Worm (Caenorhabditis elegans): ENCODE results near the gene xpb-1.

xpb-1 gene

ce11 chrIII:11484139-11484590 lies 42.3 kb upstream of the xpb-1 start, which contains the start of gene fbxa-220:
TSS of gene fbxa-220 (minus strand) at chrIII:11484189.
- no peak for TF ChIP-seq snpc-4 (tag; optimal IDR thresholded peaks at IDR 0.05)
- no peak for TF ChIP-seq tlp-1 (tag; optimal IDR thresholded peaks at IDR 0.05)
- TF ChIP-seq fkh-8 (tag; optimal IDR thresholded peaks at IDR 0.05), result no peak

ce11 chrIII:11487245-11487644 lies 39.2 kb upstream of the xpb-1 start, which contains the start of gene popl-5:
TSS of gene popl-5 (minus strand) at chrIII:11487345.
- TF ChIP-seq swsn-7 (tag; optimal IDR thresholded peaks at IDR 0.05) (no peak), skn-1 (tag; optimal IDR thresholded peaks at IDR 0.05) (no peak), nhr-71 (tag; optimal IDR thresholded peaks at IDR 0.05) (no peak)

- no peak for TF ChIP-seq nhr-71 (tag; optimal IDR thresholded peaks at IDR 0.05)
- no peak for TF ChIP-seq fkh-4 (tag; optimal IDR thresholded peaks at IDR 0.05; ENCODE audit: borderline replicate concordance)
- TF ChIP-seq efl-1 (optimal IDR thresholded peaks at IDR 0.05), result no peak
- TF ChIP-seq efl-1 (GFP tag; optimal IDR thresholded peaks at IDR 0.05 in 1 of 2), result peak in 1 of 2 experiments; percentile 77
- TF ChIP-seq elt-2 (tag; optimal IDR thresholded peaks at IDR 0.05), result no peak
These were observed 37.7 kb upstream of the xpb-1 start for ce11 chrIII:11488662-11489349.

ce11 chrIII:11489601-11490000 lies 36.9 kb upstream of the xpb-1 start:
- no peak for TF ChIP-seq efl-1 (optimal IDR thresholded peaks at IDR 0.05)
- peak in 1 of 2 experiments; percentile 11 for TF ChIP-seq efl-1 (GFP tag; optimal IDR thresholded peaks at IDR 0.05 in 1 of 2)
- TF ChIP-seq ceh-90 (tag; optimal IDR thresholded peaks at IDR 0.05), result no peak

ce11 chrIII:11490221-11490620 lies 36.2 kb upstream of the xpb-1 start:
- TF ChIP-seq grh-1 (GFP tag; IDR thresholded peaks at IDR 0.05), result no peak
- no peak for TF ChIP-seq nhr-19 (GFP tag; conservative IDR thresholded peaks at IDR 0.05)
- no peak for TF ChIP-seq vab-15 (tag; optimal IDR thresholded peaks at IDR 0.05)
- TF ChIP-seq egl-27 (tag; optimal IDR thresholded peaks at IDR 0.05), result no peak
- no peak for TF ChIP-seq mep-1 (tag; optimal IDR thresholded peaks at IDR 0.05)
- no peak for TF ChIP-seq ceh-88 (GFP tag; IDR thresholded peaks at IDR 0.05)
- TF ChIP-seq tbx-2 (tag; optimal IDR thresholded peaks at IDR 0.05), result no peak
- no peak for TF ChIP-seq fos-1 (tag; optimal IDR thresholded peaks at IDR 0.05)
- TF ChIP-seq lin-14 (GFP tag; optimal IDR thresholded peaks at IDR 0.05), result no peak
- no peak for TF ChIP-seq nhr-11 (tag; optimal IDR thresholded peaks at IDR 0.05)
- no peak for TF ChIP-seq sup-37 (GFP tag; optimal IDR thresholded peaks at IDR 0.05)
- no peak for TF ChIP-seq fkh-4 (tag; optimal IDR thresholded peaks at IDR 0.05; ENCODE audit: borderline replicate concordance)
- no peak for TF ChIP-seq Y116A8C.19 (tag; optimal IDR thresholded peaks at IDR 0.05; ENCODE audit: borderline replicate concordance)
- TF ChIP-seq ceh-8 (GFP tag; optimal IDR thresholded peaks at IDR 0.05), result no peak
- TF ChIP-seq ceh-90 (tag; optimal IDR thresholded peaks at IDR 0.05), result no peak
- TF ChIP-seq ama-1 (optimal IDR thresholded peaks at IDR 0.05), result no peak
- no peak for TF ChIP-seq pax-3 (tag; optimal IDR thresholded peaks at IDR 0.05)

- no peak for TF ChIP-seq tlp-1 (tag; optimal IDR thresholded peaks at IDR 0.05)
- TF ChIP-seq nhr-85 (tag), result peak; percentile 24
These were observed 34.0 kb upstream of the xpb-1 start for ce11 chrIII:11492489-11492888.

- peak; percentile 5 for TF ChIP-seq nhr-90 (tag; optimal IDR thresholded peaks at IDR 0.05; ENCODE audit: poor library complexity)
- TF ChIP-seq pqm-1 (tag; optimal IDR thresholded peaks at IDR 0.05), result peak; percentile 42
- no peak for TF ChIP-seq lin-14 (GFP tag; optimal IDR thresholded peaks at IDR 0.05)
- TF ChIP-seq nhr-20 (tag; optimal IDR thresholded peaks at IDR 0.05), result peak; percentile 5
- peak in 1 of 2 experiments; percentile 44 for TF ChIP-seq lin-35 (GFP tag; optimal IDR thresholded peaks at IDR 0.05)
- peak; percentile 32 for TF ChIP-seq nhr-85 (tag)
- TF ChIP-seq elt-2 (tag; optimal IDR thresholded peaks at IDR 0.05), result peak; percentile 24
- no peak for TF ChIP-seq nhr-28 (tag; optimal IDR thresholded peaks at IDR 0.05)
- TF ChIP-seq elt-3 (tag; optimal IDR thresholded peaks at IDR 0.05), result peak in 1 of 6 experiments; percentile 4
- no peak for TF ChIP-seq lsy-2 (tag; optimal IDR thresholded peaks at IDR 0.05)
- TF ChIP-seq tbx-2 (tag; optimal IDR thresholded peaks at IDR 0.05), result peak; percentile 16
These were observed 30.0 kb upstream of the xpb-1 start, which contains the start of gene Y66D12A.24 for ce11 chrIII:11496496-11496895. TSS of gene Y66D12A.24 (plus strand) at chrIII:11496865.
